Fruit fly (Drosophila melanogaster) whole organism, embryonic: ENCODE data around the gene CG42571.

Experiments used
- Antp ChIP-seq: fragments of 200-800 bp; sonication (Bioruptor generic); optimal IDR thresholded peaks from 3 replicates; lab custom pipeline; 2016; ENCODE audit warnings: missing biosample characterization, missing genetic modification characterization
- Atf6 ChIP-seq: fragments of 200-800 bp; sonication (Bioruptor generic); IDR thresholded peaks from 2 replicates; pipeline ENCODE4 v1.3.6; 2022; ENCODE audit warnings: missing biosample characterization, missing genetic modification characterization
- Awh ChIP-seq: fragments of 200-800 bp; sonication (Bioruptor generic); IDR thresholded peaks from 2 replicates; pipeline ENCODE4, ENCODE4 v1.3.6; 2022; ENCODE audit warnings: missing biosample characterization, missing genetic modification characterization
- B-H1 ChIP-seq: fragments of 200-800 bp; sonication (Bioruptor generic); IDR thresholded peaks from 3 replicates; pipeline ENCODE4 v1.3.6; 2022; ENCODE audit warnings: missing biosample characterization, missing genetic modification characterization
- BEAF-32 ChIP-seq: fragments of 200-800 bp; sonication (Bioruptor generic); optimal IDR thresholded peaks from 3 replicates; lab custom pipeline; 2017; ENCODE audit warnings: missing biosample characterization, missing genetic modification characterization, mild to moderate bottlenecking, moderate library complexity, missing genetic modification reagents
- Blimp-1 ChIP-seq: fragments of 200-800 bp; sonication (Bioruptor generic); optimal IDR thresholded peaks from 3 replicates; lab custom pipeline; 2018; ENCODE audit warnings: missing biosample characterization, missing genetic modification characterization, mild to moderate bottlenecking, moderate library complexity, missing genetic modification reagents
- CG10959 ChIP-seq: fragments of 200-800 bp; sonication (Bioruptor generic); IDR thresholded peaks from 2 replicates; pipeline ENCODE4 v1.3.6; 2022; ENCODE audit warnings: missing biosample characterization, missing genetic modification characterization
- CG11093 ChIP-seq: fragments of 200-800 bp; sonication (Bioruptor generic); IDR thresholded peaks from 3 replicates; pipeline ENCODE4 v1.3.6; 2022; ENCODE audit warnings: missing biosample characterization, missing genetic modification characterization
- CG11247 ChIP-seq: fragments of 200-800 bp; sonication (Bioruptor generic); IDR thresholded peaks from 2 replicates; pipeline ENCODE4 v1.3.6; 2022; ENCODE audit warnings: missing biosample characterization, missing genetic modification characterization
- CG11696 ChIP-seq: fragments of 200-800 bp; sonication (Bioruptor generic); IDR thresholded peaks from 2 replicates; pipeline ENCODE4 v1.3.6; 2022; ENCODE audit warnings: missing biosample characterization, missing genetic modification characterization
- CG14710 ChIP-seq: fragments of 200-800 bp; sonication (Bioruptor generic); optimal IDR thresholded peaks from 3 replicates; lab custom pipeline; 2019; ENCODE audit warnings: missing biosample characterization, mild to moderate bottlenecking, missing genetic modification characterization, moderate library complexity
- CG14965 ChIP-seq: fragments of 200-800 bp; sonication (Bioruptor generic); optimal IDR thresholded peaks from 2 replicates; lab custom pipeline; 2016; ENCODE audit warnings: missing biosample characterization, missing genetic modification characterization, borderline replicate concordance
- CG15696 ChIP-seq: fragments of 200-800 bp; sonication (Bioruptor generic); optimal IDR thresholded peaks from 2 replicates; lab custom pipeline; 2019; ENCODE audit warnings: missing biosample characterization, mild to moderate bottlenecking, missing genetic modification characterization, moderate library complexity
- CG1647 ChIP-seq: fragments of 200-800 bp; sonication (Bioruptor generic); optimal IDR thresholded peaks from 3 replicates; lab custom pipeline; 2016; ENCODE audit warnings: missing biosample characterization, missing genetic modification characterization
- CG17612 ChIP-seq: fragments of 200-800 bp; sonication (Bioruptor generic); IDR thresholded peaks from 2 replicates; pipeline ENCODE4 v1.3.6; 2022; ENCODE audit warnings: missing biosample characterization, missing genetic modification characterization
- CG18011 ChIP-seq: fragments of 200-800 bp; sonication (Bioruptor generic); optimal IDR thresholded peaks from 2 replicates; lab custom pipeline; 2017; ENCODE audit warnings: missing biosample characterization, missing genetic modification characterization, mild to moderate bottlenecking, moderate library complexity, missing genotype
- CG30020 ChIP-seq: fragments of 200-800 bp; optimal IDR thresholded peaks from 2 replicates; lab custom pipeline; 2019; ENCODE audit warnings: missing biosample characterization, mild to moderate bottlenecking, missing genetic modification characterization, moderate library complexity
- CG30431 ChIP-seq: fragments of 200-800 bp; sonication (Bioruptor generic); optimal IDR thresholded peaks from 2 replicates; lab custom pipeline; 2017; ENCODE audit warnings: missing biosample characterization, missing genetic modification characterization
- CG43689 ChIP-seq: fragments of 200-800 bp; sonication (Bioruptor generic); IDR thresholded peaks from 2 replicates; pipeline ENCODE4 v1.3.6; 2022; ENCODE audit warnings: missing biosample characterization, missing genetic modification characterization
- CG4854 ChIP-seq: fragments of 200-800 bp; sonication (Bioruptor generic); optimal IDR thresholded peaks from 2 replicates; lab custom pipeline; 2016; ENCODE audit warnings: missing biosample characterization, missing genetic modification characterization, inconsistent platforms
- CG5180 ChIP-seq: fragments of 200-800 bp; sonication (Bioruptor generic); optimal IDR thresholded peaks from 3 replicates; lab custom pipeline; 2017; ENCODE audit warnings: missing biosample characterization, missing genetic modification characterization, mild to moderate bottlenecking, moderate library complexity, missing genetic modification reagents
- CG6254 ChIP-seq: fragments of 200-800 bp; sonication (Bioruptor generic); optimal IDR thresholded peaks from 3 replicates; lab custom pipeline; 2017; ENCODE audit warnings: mild to moderate bottlenecking, missing biosample characterization, missing genetic modification reagents, missing genetic modification characterization
- CG7372 ChIP-seq: fragments of 200-800 bp; sonication (Bioruptor generic); IDR thresholded peaks from 2 replicates; pipeline ENCODE4 v1.3.6; 2022; ENCODE audit warnings: missing biosample characterization, missing genetic modification characterization
- CG8290 ChIP-seq, 3 experiments: fragments of 200-800 bp; sonication (Bioruptor generic); optimal IDR thresholded peaks; 2 replicates each; lab custom pipeline; 2016 to 2019; ENCODE audit warnings: missing biosample characterization in 3 of 3, missing genetic modification characterization in 3 of 3, mild to moderate bottlenecking in 2 of 3, moderate library complexity in 1 of 3
- CG8359 ChIP-seq: fragments of 200-800 bp; sonication (Bioruptor generic); optimal IDR thresholded peaks from 2 replicates; lab custom pipeline; 2017; ENCODE audit warnings: missing biosample characterization, mild to moderate bottlenecking, missing genetic modification characterization, borderline replicate concordance
- CG8388 ChIP-seq: fragments of 200-800 bp; sonication (Bioruptor generic); optimal IDR thresholded peaks from 2 replicates; lab custom pipeline; 2019; ENCODE audit warnings: missing biosample characterization, mild to moderate bottlenecking, missing genetic modification characterization, moderate library complexity
- CHES-1-like ChIP-seq: fragments of 200-800 bp; sonication (Bioruptor generic); optimal IDR thresholded peaks from 2 replicates; lab custom pipeline; 2016; ENCODE audit warnings: missing biosample characterization, missing genetic modification characterization
- Dad ChIP-seq: fragments of 200-800 bp; sonication (Bioruptor generic); optimal IDR thresholded peaks from 3 replicates; lab custom pipeline; 2016; ENCODE audit warnings: missing biosample characterization, missing genetic modification characterization
- Dip2 ChIP-seq: fragments of 200-800 bp; sonication (Bioruptor generic); IDR thresholded peaks from 2 replicates; pipeline ENCODE4 v1.3.6; 2022; ENCODE audit warnings: missing biosample characterization, missing genetic modification characterization
- Fer3 ChIP-seq: fragments of 200-800 bp; sonication (Bioruptor generic); optimal IDR thresholded peaks from 2 replicates; lab custom pipeline; 2018; ENCODE audit warnings: missing biosample characterization, mild to moderate bottlenecking, missing genetic modification characterization, moderate library complexity
- MTF-1 ChIP-seq: fragments of 200-800 bp; sonication (Bioruptor generic); optimal IDR thresholded peaks from 2 replicates; lab custom pipeline; 2018; ENCODE audit warnings: missing biosample characterization, mild to moderate bottlenecking, missing genetic modification characterization, borderline replicate concordance
- NC2α ChIP-seq: fragments of 200-800 bp; sonication (Bioruptor generic); optimal IDR thresholded peaks from 2 replicates; lab custom pipeline; 2016; ENCODE audit warnings: missing biosample characterization, missing genetic modification characterization
- NC2β ChIP-seq: fragments of 200-800 bp; sonication (Bioruptor generic); optimal IDR thresholded peaks from 2 replicates; lab custom pipeline; 2016; ENCODE audit warnings: missing biosample characterization, missing genetic modification characterization
- NfI ChIP-seq: fragments of 200-800 bp; sonication (Bioruptor generic); optimal IDR thresholded peaks from 3 replicates; lab custom pipeline; 2018; ENCODE audit warnings: missing biosample characterization, mild to moderate bottlenecking, missing genetic modification characterization, moderate library complexity
- Oli ChIP-seq: fragments of 200-800 bp; sonication (Bioruptor generic); optimal IDR thresholded peaks from 2 replicates; lab custom pipeline; 2018; ENCODE audit warnings: missing biosample characterization, mild to moderate bottlenecking, missing genetic modification characterization, moderate library complexity
- PHDP ChIP-seq: fragments of 200-800 bp; sonication (Bioruptor generic); optimal IDR thresholded peaks from 3 replicates; lab custom pipeline; 2018; ENCODE audit warnings: missing biosample characterization, mild to moderate bottlenecking, missing genetic modification characterization, moderate library complexity
- ac ChIP-seq: fragments of 200-800 bp; sonication (Bioruptor generic); optimal IDR thresholded peaks from 3 replicates; lab custom pipeline; 2017; ENCODE audit warnings: missing biosample characterization, mild to moderate bottlenecking, missing genetic modification characterization
- ash1 ChIP-seq: fragments of 200-800 bp; sonication (Bioruptor generic); optimal IDR thresholded peaks from 2 replicates; lab custom pipeline; 2018; ENCODE audit warnings: missing biosample characterization, mild to moderate bottlenecking, missing genetic modification characterization
- ato ChIP-seq: fragments of 200-800 bp; sonication (Bioruptor generic); IDR thresholded peaks from 2 replicates; pipeline ENCODE4 v1.3.6; 2022; ENCODE audit warnings: missing biosample characterization, missing genetic modification characterization; ENCODE audit not compliant: partially characterized antibody
- dmrt11E ChIP-seq: fragments of 200-800 bp; sonication (Bioruptor generic); optimal IDR thresholded peaks from 3 replicates; lab custom pipeline; 2018; ENCODE audit warnings: missing biosample characterization, mild to moderate bottlenecking, missing genetic modification characterization, moderate library complexity
- emc ChIP-seq: fragments of 200-800 bp; sonication (Bioruptor generic); optimal IDR thresholded peaks from 2 replicates; lab custom pipeline; 2016; ENCODE audit warnings: missing biosample characterization, missing genetic modification characterization
- ewg ChIP-seq: fragments of 200-800 bp; sonication (Bioruptor generic); optimal IDR thresholded peaks from 3 replicates; lab custom pipeline; 2017; ENCODE audit warnings: mild to moderate bottlenecking, missing biosample characterization, missing genetic modification reagents, missing genetic modification characterization
- ftz-f1 ChIP-seq: fragments of 200-800 bp; sonication (Bioruptor generic); optimal IDR thresholded peaks from 2 replicates; lab custom pipeline; 2016; ENCODE audit warnings: missing biosample characterization, missing genetic modification characterization
- gfzf ChIP-seq: fragments of 200-800 bp; sonication (Bioruptor generic); optimal IDR thresholded peaks from 2 replicates; lab custom pipeline; 2016; ENCODE audit warnings: missing biosample characterization, mild to moderate bottlenecking, missing genetic modification characterization, moderate library complexity
- gsb-n ChIP-seq: fragments of 200-800 bp; sonication (Bioruptor generic); optimal IDR thresholded peaks from 3 replicates; lab custom pipeline; 2018; ENCODE audit warnings: missing biosample characterization, mild to moderate bottlenecking, missing genetic modification characterization
- her ChIP-seq: fragments of 200-800 bp; sonication (Bioruptor generic); optimal IDR thresholded peaks from 2 replicates; lab custom pipeline; 2016; ENCODE audit warnings: missing biosample characterization, missing genetic modification characterization
- jumu ChIP-seq: fragments of 200-800 bp; sonication (Bioruptor generic); optimal IDR thresholded peaks from 3 replicates; lab custom pipeline; 2016; ENCODE audit warnings: missing biosample characterization, missing genetic modification characterization
- trh ChIP-seq: fragments of 200-800 bp; sonication (Bioruptor generic); optimal IDR thresholded peaks from 2 replicates; lab custom pipeline; 2016; ENCODE audit warnings: missing biosample characterization, missing genetic modification characterization
- vvl ChIP-seq: fragments of 200-800 bp; sonication (Bioruptor generic); IDR thresholded peaks from 2 replicates; pipeline ENCODE4 v1.3.6; 2022; ENCODE audit warnings: missing biosample characterization, missing genetic modification characterization
- zen ChIP-seq: fragments of 200-800 bp; sonication (Bioruptor generic); optimal IDR thresholded peaks from 3 replicates; lab custom pipeline; 2018; ENCODE audit warnings: missing biosample characterization, mild to moderate bottlenecking, missing genetic modification characterization, moderate library complexity

The CG42571 gene

dm6 chr3L:15675111-15675510, 41.1 kb upstream of the CG42571 start (continued):
- no peak for TF ChIP-seq CG11247 (GFP tag; lab: Robert Waterston, UW)
- TF ChIP-seq CG6254 = peak; percentile 81
- no peak for TF ChIP-seq B-H1 (GFP tag; lab: Robert Waterston, UW)
- no peak for TF ChIP-seq ato (GFP tag; lab: Robert Waterston, UW)
- TF ChIP-seq her (GFP tag; lab: Kevin White, UChicago) = no peak
- peak; percentile 57 for TF ChIP-seq jumu (GFP tag; lab: Kevin White, UChicago)
- peak; percentile 80 for TF ChIP-seq ac (GFP tag; lab: Kevin White, UChicago)
- TF ChIP-seq CG8290 (GFP tag; optimal IDR thresholded peaks at IDR 0.05; lab: Kevin White, UChicago) = peak; percentile 62
- peak in 1 of 2 experiments; percentile 26 for TF ChIP-seq CG8290 (tag; optimal IDR thresholded peaks at IDR 0.05; lab: Kevin White, UChicago)
- TF ChIP-seq CG11093 = 0 out of 3 replicates have a peak, but pooled peaks have one; percentile 10
- no peak for TF ChIP-seq gfzf (GFP tag; lab: Kevin White, UChicago)
- TF ChIP-seq CG15696 = peak; percentile 91
- TF ChIP-seq NC2β (GFP tag; lab: Kevin White, UChicago) = peak; percentile 74
- TF ChIP-seq Atf6 (GFP tag; lab: Robert Waterston, UW) = no peak
- TF ChIP-seq CG8359 (GFP tag; lab: Kevin White, UChicago) = peak; percentile 59
- TF ChIP-seq CG10959 (GFP tag; lab: Robert Waterston, UW) = peak; percentile 85
- TF ChIP-seq vvl (GFP tag; lab: Robert Waterston, UW) = peak; percentile 84
- peak; percentile 82 for TF ChIP-seq zen
- no peak for TF ChIP-seq ftz-f1 (GFP tag; lab: Kevin White, UChicago)
- no peak for TF ChIP-seq CG18011 (GFP tag; lab: Kevin White, UChicago)
- TF ChIP-seq CG14965 (GFP tag; lab: Kevin White, UChicago) = no peak
- TF ChIP-seq CG17612 = no peak
- TF ChIP-seq CG14710 (tag; lab: Kevin White, UChicago) = peak; percentile 90
- TF ChIP-seq CG4854 (GFP tag; lab: Kevin White, UChicago) = peak; percentile 38
- peak; percentile 4 for TF ChIP-seq Fer3 (tag; lab: Kevin White, UChicago)
- no peak for TF ChIP-seq emc (GFP tag; lab: Kevin White, UChicago)
- TF ChIP-seq CHES-1-like (GFP tag; lab: Kevin White, UChicago) = peak; percentile 30
- peak; percentile 74 for TF ChIP-seq Oli
- peak; percentile 17 for TF ChIP-seq CG30020 (tag; lab: Kevin White, UChicago)
- no peak for TF ChIP-seq BEAF-32
- TF ChIP-seq CG43689 (GFP tag; lab: Robert Waterston, UW) = no peak
- no peak for TF ChIP-seq Dad (GFP tag; lab: Kevin White, UChicago)
- TF ChIP-seq dmrt11E = peak; percentile 95
- peak; percentile 77 for TF ChIP-seq CG30431
- TF ChIP-seq Blimp-1 (GFP tag; lab: Kevin White, UChicago) = peak; percentile 78
- no peak for TF ChIP-seq trh (GFP tag; lab: Kevin White, UChicago)
- TF ChIP-seq PHDP (tag; lab: Kevin White, UChicago) = peak; percentile 55
- 0 out of 2 replicates have a peak, but pooled peaks have one; percentile 21 for TF ChIP-seq CG7372 (GFP tag; lab: Robert Waterston, UW)
- TF ChIP-seq Antp (GFP tag; lab: Kevin White, UChicago) = peak; percentile 40
- peak; percentile 27 for TF ChIP-seq ewg (GFP tag; lab: Kevin White, UChicago)
- no peak for TF ChIP-seq NfI (GFP tag; lab: Kevin White, UChicago)
- TF ChIP-seq CG1647 = no peak
- TF ChIP-seq CG8388 (GFP tag; lab: Kevin White, UChicago) = peak; percentile 79
- peak; percentile 38 for TF ChIP-seq CG11696 (GFP tag; lab: Robert Waterston, UW)
- no peak for TF ChIP-seq Dip2 (GFP tag; lab: Robert Waterston, UW)
- TF ChIP-seq ash1 (GFP tag; lab: Kevin White, UChicago) = no peak
- peak; percentile 77 for TF ChIP-seq gsb-n (tag; lab: Kevin White, UChicago)
- peak; percentile 13 for TF ChIP-seq CG5180 (GFP tag; lab: Kevin White, UChicago)
- peak; percentile 29 for TF ChIP-seq MTF-1 (GFP tag; lab: Kevin White, UChicago)
- TF ChIP-seq NC2α (GFP tag; lab: Kevin White, UChicago) = peak; percentile 28
- peak; percentile 47; the same call in 1 of the 2 replicates for TF ChIP-seq Awh (GFP tag; lab: Robert Waterston, UW)
